Fruit fly (Drosophila melanogaster): ENCODE data around the gene CG5217.

dm6 chr3R:19293873-19294272, 45.9 kb upstream of the CG5217 start:
- TF ChIP-seq CG15710 (tag; optimal IDR thresholded peaks at IDR 0.05) (no peak), CG32121 (GFP tag; IDR thresholded peaks at IDR 0.05) (no peak), CG8159 (tag; optimal IDR thresholded peaks at IDR 0.05) (no peak), Pif1B (GFP tag; optimal IDR thresholded peaks at IDR 0.05) (no peak), D1 (tag; optimal IDR thresholded peaks at IDR 0.05) (no peak)

All from whole organism, pupa.